Fruit fly (Drosophila melanogaster): Measurements from ENCODE around the gene RPA2.

The RPA2 gene

dm6 chr2L:20911374-20911773, 14.6 kb downstream of the RPA2 start (continued):
- TF ChIP-seq CG6854 (GFP tag; optimal IDR thresholded peaks at IDR 0.05) (no peak), CG4360 (GFP tag; IDR thresholded peaks at IDR 0.05) (no peak), CG34224 (GFP tag; IDR thresholded peaks at IDR 0.05; ENCODE audit: partially characterized antibody) (no peak), bbx (GFP tag; IDR thresholded peaks at IDR 0.05; ENCODE audit: partially characterized antibody) (no peak), Xbp1 (GFP tag; optimal IDR thresholded peaks at IDR 0.05) (no peak), Abd-B (GFP tag; optimal IDR thresholded peaks at IDR 0.05) (no peak), tin (GFP tag; optimal IDR thresholded peaks at IDR 0.05) (no peak), pfk (GFP tag; optimal IDR thresholded peaks at IDR 0.05) (no peak), Bteb2 (GFP tag; optimal IDR thresholded peaks at IDR 0.05) (no peak), Taf1 (GFP tag; IDR thresholded peaks at IDR 0.05) (no peak), psq (GFP tag; optimal IDR thresholded peaks at IDR 0.05) (no peak), Asciz (GFP tag; optimal IDR thresholded peaks at IDR 0.05) (peak; percentile 71), usp (GFP tag; optimal IDR thresholded peaks at IDR 0.05) (no peak), kay (GFP tag; optimal IDR thresholded peaks at IDR 0.05) (peak; percentile 15), ash1 (GFP tag; optimal IDR thresholded peaks at IDR 0.05) (no peak), B-H1 (GFP tag; IDR thresholded peaks at IDR 0.05) (no peak; the same call in 2 of the 3 replicates), CG15514 (GFP tag; optimal IDR thresholded peaks at IDR 0.05) (peak; percentile 44), NK7.1 (GFP tag; optimal IDR thresholded peaks at IDR 0.05) (no peak), Jarid2 (GFP tag; optimal IDR thresholded peaks at IDR 0.05) (peak; percentile 15), CG8089 (GFP tag; optimal IDR thresholded peaks at IDR 0.05) (no peak), CG10209 (GFP tag; optimal IDR thresholded peaks at IDR 0.05) (peak; percentile 46), Oli (tag; optimal IDR thresholded peaks at IDR 0.05) (no peak), Bgb (GFP tag; IDR thresholded peaks at IDR 0.05; ENCODE audit: partially characterized antibody) (no peak), chif (GFP tag; optimal IDR thresholded peaks at IDR 0.05) (peak; percentile 3 to 26), fd96Cb (tag; optimal IDR thresholded peaks at IDR 0.05) (no peak), BEAF-32 (GFP tag; optimal IDR thresholded peaks at IDR 0.05) (no peak), Hr51 (GFP tag; optimal IDR thresholded peaks at IDR 0.05) (peak in 1 of 2 experiments; percentile 12), CG7556 (GFP tag; optimal IDR thresholded peaks at IDR 0.05) (no peak), ap (GFP tag; IDR thresholded peaks at IDR 0.05) (no peak), Lpt (GFP tag; optimal IDR thresholded peaks at IDR 0.05) (no peak), Dref (GFP tag; IDR thresholded peaks at IDR 0.05) (no peak), CG13624 (GFP tag; optimal IDR thresholded peaks at IDR 0.05) (no peak), ems (GFP tag; optimal IDR thresholded peaks at IDR 0.05) (no peak), CG6813 (GFP tag; optimal IDR thresholded peaks at IDR 0.05) (peak; percentile 68), Tbp (GFP tag; optimal IDR thresholded peaks at IDR 0.05) (no peak), wek (GFP tag; optimal IDR thresholded peaks at IDR 0.05) (peak; percentile 59), hkb (optimal IDR thresholded peaks at IDR 0.05) (no peak), hkb (GFP tag; IDR thresholded peaks at IDR 0.05) (peak; percentile 47; the same call in 1 of the 2 replicates), CG10274 (GFP tag; optimal IDR thresholded peaks at IDR 0.05) (no peak), Nf-YB (GFP tag; optimal IDR thresholded peaks at IDR 0.05) (no peak), CG2889 (GFP tag; IDR thresholded peaks at IDR 0.05) (no peak), corto (GFP tag; optimal IDR thresholded peaks at IDR 0.05) (no peak), CG6689 (GFP tag; IDR thresholded peaks at IDR 0.05) (no peak), pzg (GFP tag; optimal IDR thresholded peaks at IDR 0.05) (no peak), ro (GFP tag; IDR thresholded peaks at IDR 0.05) (no peak), cg (GFP tag; optimal IDR thresholded peaks at IDR 0.05) (no peak), fd3F (GFP tag; optimal IDR thresholded peaks at IDR 0.05) (peak; percentile 53), CG15011 (GFP tag; optimal IDR thresholded peaks at IDR 0.05) (peak; percentile 1), gem (tag; optimal IDR thresholded peaks at IDR 0.05) (peak; percentile 51), CG4617 (GFP tag; optimal IDR thresholded peaks at IDR 0.05; ENCODE audit: borderline replicate concordance) (no peak), peb (GFP tag; IDR thresholded peaks at IDR 0.05) (no peak)
